Worm (Caenorhabditis elegans): ENCODE measurements around the gene drd-10.
A peak's percentile ranks its signal among the peaks of the same experiment; 100 is the strongest.

Gene drd-10

DNA sequence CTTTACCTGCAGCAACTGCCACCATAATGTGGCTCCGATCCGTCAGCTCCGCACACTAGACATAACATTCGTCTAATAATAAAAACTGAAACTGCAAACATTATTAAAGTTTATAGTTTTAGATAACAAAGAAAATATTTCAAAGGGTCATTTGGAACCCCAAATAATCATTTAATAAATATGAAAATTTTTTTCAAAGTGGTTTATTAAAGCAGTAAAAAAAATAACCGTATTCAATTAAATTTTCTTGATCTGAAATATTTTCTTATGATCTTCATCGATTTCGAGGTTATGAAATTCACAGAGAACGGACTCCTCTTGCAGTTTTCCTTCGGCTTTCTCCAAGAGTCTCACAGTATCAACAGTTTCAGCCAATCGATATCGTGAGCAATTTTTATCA lies 21.5 kb upstream of the drd-10 start, which contains the start of gene nhr-163:
nhr-163 (minus strand) TSS at position 101 of the 400 bp plus-strand sequence.
- TF ChIP-seq sptf-1 (tag; optimal IDR thresholded peaks at IDR 0.05) (no peak), blmp-1 (tag; optimal IDR thresholded peaks at IDR 0.05) (no peak), nhr-77 (tag; optimal IDR thresholded peaks at IDR 0.05) (no peak), irx-1 (tag; optimal IDR thresholded peaks at IDR 0.05) (no peak), unc-62 (GFP tag; optimal IDR thresholded peaks at IDR 0.05) (no peak), swsn-7 (tag; optimal IDR thresholded peaks at IDR 0.05) (no peak), alr-1 (tag; optimal IDR thresholded peaks at IDR 0.05; ENCODE audit: borderline replicate concordance) (no peak), C34B4.2 (tag; optimal IDR thresholded peaks at IDR 0.05) (no peak)

DNA sequence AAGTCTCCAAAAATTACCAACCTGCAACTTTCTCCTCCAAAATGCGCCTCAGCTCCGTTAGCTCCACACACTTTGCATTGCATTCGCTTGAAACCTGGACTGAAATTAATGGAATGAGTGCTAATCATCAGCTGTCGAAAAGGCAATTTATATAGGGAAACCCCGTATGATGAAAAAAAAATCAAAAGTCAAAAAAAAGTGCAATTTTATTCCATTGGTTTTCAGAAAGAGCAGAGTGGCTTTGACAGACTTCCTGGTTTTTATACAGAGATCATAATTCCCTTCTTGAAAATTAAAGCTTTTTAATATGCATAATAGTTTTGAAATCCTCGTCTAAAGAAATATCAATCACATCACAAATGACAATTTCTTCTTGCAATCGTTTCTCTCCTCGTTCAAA lies 19.7 kb upstream of the drd-10 start, which contains the start of gene nhr-139:
nhr-139 (minus strand) TSS at position 101 of the 400 bp plus-strand sequence.
- no peak for TF ChIP-seq lin-39 (tag; optimal IDR thresholded peaks at IDR 0.05)

DNA sequence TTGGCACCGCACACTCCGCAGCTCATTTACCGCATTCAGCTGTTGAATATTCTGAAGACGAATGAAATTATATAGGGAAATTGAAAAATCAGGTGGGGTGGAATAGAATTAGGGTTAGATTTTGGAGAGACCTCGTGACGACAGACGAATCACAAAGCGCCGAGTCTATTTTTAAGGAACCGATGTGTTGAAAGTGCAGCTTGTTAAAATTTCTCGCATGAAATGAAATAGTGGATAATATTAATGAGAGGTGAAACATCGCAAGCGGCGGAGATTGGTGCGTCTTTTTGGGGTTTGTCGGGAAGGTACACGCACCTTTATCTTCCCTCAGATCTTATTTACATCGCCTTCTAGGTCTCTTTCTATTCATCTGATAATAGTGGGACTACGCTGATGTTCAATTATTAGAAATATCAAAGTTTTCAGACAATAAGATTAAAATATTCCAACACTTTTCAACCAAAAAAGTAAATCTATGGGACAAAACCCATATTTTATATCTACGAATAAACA lies 17.7 kb upstream of the drd-10 start, which contains the start of gene nhr-140:
nhr-140 (minus strand) TSS at position 51 of the 513 bp plus-strand sequence.
- TF ChIP-seq efl-1 (optimal IDR thresholded peaks at IDR 0.05) (no peak), efl-1 (GFP tag; optimal IDR thresholded peaks at IDR 0.05 in 1 of 2) (peak in 1 of 2 experiments; percentile 1), nhr-20 (tag; optimal IDR thresholded peaks at IDR 0.05) (no peak), lir-3 (tag; optimal IDR thresholded peaks at IDR 0.05; ENCODE audit: poor library complexity) (no peak), fkh-8 (tag; optimal IDR thresholded peaks at IDR 0.05) (peak; percentile 21), nhr-237 (tag; optimal IDR thresholded peaks at IDR 0.05) (no peak), nhr-28 (tag; optimal IDR thresholded peaks at IDR 0.05) (no peak), swsn-7 (tag; optimal IDR thresholded peaks at IDR 0.05) (no peak), Y116A8C.19 (tag; optimal IDR thresholded peaks at IDR 0.05; ENCODE audit: borderline replicate concordance) (no peak), lin-35 (GFP tag; optimal IDR thresholded peaks at IDR 0.05) (no peak), pag-3 (tag; optimal IDR thresholded peaks at IDR 0.05; ENCODE audit: borderline replicate concordance, insufficient read depth) (no peak), vab-15 (tag; optimal IDR thresholded peaks at IDR 0.05) (no peak), unc-98 (GFP tag; IDR thresholded peaks at IDR 0.05) (no peak), nhr-85 (tag) (peak; percentile 60), mab-9 (GFP tag; IDR thresholded peaks at IDR 0.05) (no peak), unc-62 (GFP tag; optimal IDR thresholded peaks at IDR 0.05) (no peak)

DNA sequence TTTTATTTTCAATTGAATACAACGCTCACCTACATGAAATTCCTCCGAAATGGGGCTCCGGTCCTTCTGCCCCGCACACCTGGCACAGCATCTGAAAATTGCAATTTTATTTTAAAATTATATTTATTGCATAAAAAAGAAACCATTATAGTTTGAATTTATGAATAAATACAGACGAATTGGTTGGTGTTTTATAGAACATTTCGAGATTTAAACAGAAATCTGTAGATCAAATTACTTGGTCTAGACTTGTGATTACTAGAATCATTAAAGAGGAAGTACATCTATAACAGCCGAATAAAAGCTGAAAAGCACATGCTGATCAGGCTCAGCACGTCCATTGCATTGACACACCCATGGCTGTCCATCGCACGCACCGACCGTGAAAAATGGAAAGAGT lies 15.6 kb upstream of the drd-10 start, which contains the start of gene nhr-162:
nhr-162 (minus strand) TSS at position 101 of the 400 bp plus-strand sequence.
- TF ChIP-seq fkh-8 (tag; optimal IDR thresholded peaks at IDR 0.05) (peak; percentile 24), aha-1 (tag; optimal IDR thresholded peaks at IDR 0.05) (no peak)

DNA sequence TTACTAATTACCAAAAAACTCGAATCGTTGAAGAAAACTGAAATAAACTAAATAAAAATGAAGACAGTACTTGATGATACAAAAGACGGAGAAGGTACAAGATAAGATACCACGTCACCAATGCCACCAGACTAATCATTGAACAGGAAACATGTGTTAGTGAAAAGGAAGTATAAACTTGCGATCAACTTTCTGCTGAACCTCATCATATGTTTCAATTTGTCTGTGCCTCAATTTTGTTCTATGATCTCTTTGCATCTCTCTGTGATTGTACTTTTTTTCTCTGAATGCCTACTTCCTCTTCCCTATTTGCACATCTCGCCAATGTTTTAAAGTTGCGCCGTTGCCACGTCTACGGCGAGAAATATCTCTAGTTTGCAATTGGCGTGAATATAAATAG lies 13.4 kb upstream of the drd-10 start:
- peak; percentile 2 for TF ChIP-seq xbp-1 (tag; optimal IDR thresholded peaks at IDR 0.05)
- no peak for TF ChIP-seq snpc-4 (tag; optimal IDR thresholded peaks at IDR 0.05)
- TF ChIP-seq nhr-12 (tag; optimal IDR thresholded peaks at IDR 0.05): no peak
- no peak for TF ChIP-seq nhr-28 (tag; optimal IDR thresholded peaks at IDR 0.05)
- TF ChIP-seq rnt-1 (tag; optimal IDR thresholded peaks at IDR 0.05): no peak
- no peak for TF ChIP-seq nhr-77 (tag; optimal IDR thresholded peaks at IDR 0.05)
- TF ChIP-seq ceh-63 (GFP tag; optimal IDR thresholded peaks at IDR 0.05): no peak
- no peak for TF ChIP-seq nhr-76 (tag; optimal IDR thresholded peaks at IDR 0.05)
- TF ChIP-seq nhr-19 (GFP tag; conservative IDR thresholded peaks at IDR 0.05): peak; percentile 72
- TF ChIP-seq sptf-1 (tag; optimal IDR thresholded peaks at IDR 0.05): no peak
- TF ChIP-seq dsc-1 (tag; optimal IDR thresholded peaks at IDR 0.05): no peak
- TF ChIP-seq hpl-2 (GFP tag; optimal IDR thresholded peaks at IDR 0.05): peak; percentile 30
- TF ChIP-seq Y116A8C.19 (tag; optimal IDR thresholded peaks at IDR 0.05; ENCODE audit: borderline replicate concordance): no peak
- TF ChIP-seq grh-1 (GFP tag; IDR thresholded peaks at IDR 0.05): 0 out of 2 replicates have a peak, but pooled peaks have one; percentile 30
- no peak for TF ChIP-seq C16A3.4 (tag; optimal IDR thresholded peaks at IDR 0.05)
- peak; percentile 61 for TF ChIP-seq nhr-47 (tag; optimal IDR thresholded peaks at IDR 0.05)
- TF ChIP-seq dpl-1 (GFP tag; optimal IDR thresholded peaks at IDR 0.05): peak in 1 of 3 experiments; percentile 12
- TF ChIP-seq ztf-4 (tag; optimal IDR thresholded peaks at IDR 0.05): no peak
- TF ChIP-seq ceh-88 (GFP tag; IDR thresholded peaks at IDR 0.05): no peak
- no peak for TF ChIP-seq ets-5 (GFP tag; IDR thresholded peaks at IDR 0.05)
- no peak for TF ChIP-seq nhr-84 (tag; optimal IDR thresholded peaks at IDR 0.05)
- no peak for TF ChIP-seq sup-37 (GFP tag; optimal IDR thresholded peaks at IDR 0.05)
- TF ChIP-seq nhr-11 (tag; optimal IDR thresholded peaks at IDR 0.05): no peak
- TF ChIP-seq fkh-10 (GFP tag; optimal IDR thresholded peaks at IDR 0.05): no peak
- no peak for TF ChIP-seq ceh-8 (GFP tag; optimal IDR thresholded peaks at IDR 0.05)
- TF ChIP-seq vab-15 (tag; optimal IDR thresholded peaks at IDR 0.05): no peak
- TF ChIP-seq C34B4.2 (tag; optimal IDR thresholded peaks at IDR 0.05): no peak

All from whole organism, L1 larva.